Fruit fly (Drosophila melanogaster): Measurements from ENCODE around the gene Sid.

Sid gene

DNA sequence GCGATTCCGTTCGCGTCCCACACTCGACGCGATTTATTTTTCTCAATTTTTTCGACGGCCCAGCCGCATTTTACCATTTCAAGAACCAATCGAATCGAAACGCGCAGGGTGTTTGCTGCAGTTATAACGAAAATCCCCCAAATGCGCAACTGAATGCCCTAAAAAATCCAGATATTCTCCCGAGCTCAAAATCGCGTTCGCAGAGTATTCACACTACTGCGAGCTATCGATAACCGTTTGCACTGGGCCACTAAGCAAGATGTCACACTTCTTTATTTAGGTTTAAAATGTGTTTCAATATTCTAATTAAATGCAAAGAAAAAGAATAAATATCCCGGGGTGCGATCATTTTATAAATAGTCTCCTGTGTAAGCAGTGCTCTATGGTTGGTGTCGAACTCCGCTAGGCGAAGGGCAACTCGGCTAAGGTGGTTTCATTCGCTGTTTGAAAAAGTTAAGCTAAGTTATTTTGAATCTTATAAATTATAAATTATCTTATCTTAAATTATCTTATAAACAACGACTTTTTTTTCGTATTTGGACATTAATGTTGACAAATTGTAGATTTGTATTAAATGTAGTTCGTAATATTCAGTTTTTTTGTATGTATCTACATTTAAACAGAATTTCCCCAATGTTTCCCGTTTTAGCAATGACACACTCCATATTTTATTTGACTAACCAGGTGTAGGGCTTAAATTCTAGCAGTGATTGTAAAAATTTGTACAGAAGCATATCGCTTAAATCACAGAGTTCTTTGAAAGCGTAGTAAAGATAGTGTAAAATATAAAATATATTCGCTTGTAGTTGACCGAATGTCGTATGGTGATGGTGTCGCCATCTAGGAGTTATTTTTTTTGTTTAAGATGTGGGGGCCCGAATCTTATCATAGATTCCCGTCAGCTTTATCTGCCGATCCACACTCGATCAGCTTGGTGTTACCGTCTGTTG is 35.2 kb upstream of the Sid start, which contains the start of gene CG10011:
Gene CG10011 (minus strand): TSS at position 119 of the 950 bp plus-strand sequence.
- TF ChIP-seq Dll (optimal IDR thresholded peaks at IDR 0.05), result no peak
- TF ChIP-seq psq (optimal IDR thresholded peaks at IDR 0.05), result no peak
- no peak for TF ChIP-seq pan (optimal IDR thresholded peaks at IDR 0.05)
- TF ChIP-seq usp (GFP tag; optimal IDR thresholded peaks at IDR 0.05), result no peak
- peak; percentile 10 for TF ChIP-seq CG8478 (optimal IDR thresholded peaks at IDR 0.05)
- no peak for TF ChIP-seq EcR (GFP tag; optimal IDR thresholded peaks at IDR 0.05)

DNA sequence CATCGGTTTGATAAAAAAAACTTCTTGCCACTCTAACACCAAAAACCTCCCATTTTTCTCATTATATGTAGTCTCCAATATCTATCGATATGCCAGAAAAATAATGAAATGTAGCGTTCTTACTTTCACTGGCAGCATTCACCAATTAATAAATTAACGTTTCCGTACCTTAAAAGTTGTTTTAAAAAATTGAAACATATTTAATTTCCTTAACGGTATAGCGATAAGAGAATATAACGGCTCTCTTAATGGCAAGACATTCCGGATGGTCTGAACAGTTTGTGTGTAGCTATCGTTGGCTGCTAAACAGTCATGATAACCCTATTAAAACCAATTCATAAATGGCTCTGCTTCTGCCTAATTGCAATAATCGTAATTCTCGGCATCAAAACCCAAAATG is 34.4 kb upstream of the Sid start, which contains the start of gene CG9988:
Gene CG9988 (plus strand): TSS at position 301 of the 400 bp plus-strand sequence.
- TF ChIP-seq Dll (optimal IDR thresholded peaks at IDR 0.05) (no peak), pan (optimal IDR thresholded peaks at IDR 0.05) (no peak), usp (GFP tag; optimal IDR thresholded peaks at IDR 0.05) (no peak), CG8478 (optimal IDR thresholded peaks at IDR 0.05) (no peak), psq (optimal IDR thresholded peaks at IDR 0.05) (no peak), EcR (GFP tag; optimal IDR thresholded peaks at IDR 0.05) (no peak)

DNA sequence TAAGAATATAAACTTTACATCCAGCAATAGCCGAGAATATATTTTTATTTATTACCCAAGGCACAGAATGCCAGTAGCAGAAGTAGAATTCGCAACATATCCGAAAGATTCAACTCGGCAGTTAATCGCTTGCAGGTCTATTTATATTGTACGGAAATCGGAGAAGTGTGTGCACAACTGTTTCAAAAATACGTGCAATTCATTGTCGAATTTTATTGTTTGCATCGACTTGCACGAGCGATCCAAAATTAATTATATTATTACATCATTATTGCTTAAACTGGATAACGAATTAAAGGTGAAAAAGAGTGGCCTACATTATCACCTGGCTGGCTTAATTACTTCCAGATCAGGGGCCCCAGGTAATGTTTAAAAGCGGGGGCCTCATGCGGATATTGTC is 27.7 kb upstream of the Sid start, which contains the start of gene CG14062:
Gene CG14062 (minus strand): TSS at position 101 of the 400 bp plus-strand sequence.
- no peak for TF ChIP-seq pan (optimal IDR thresholded peaks at IDR 0.05)
- no peak for TF ChIP-seq psq (optimal IDR thresholded peaks at IDR 0.05)
- TF ChIP-seq Dll (optimal IDR thresholded peaks at IDR 0.05), result no peak
- TF ChIP-seq usp (GFP tag; optimal IDR thresholded peaks at IDR 0.05), result no peak
- no peak for TF ChIP-seq EcR (GFP tag; optimal IDR thresholded peaks at IDR 0.05)
- TF ChIP-seq CG8478 (optimal IDR thresholded peaks at IDR 0.05), result no peak

DNA sequence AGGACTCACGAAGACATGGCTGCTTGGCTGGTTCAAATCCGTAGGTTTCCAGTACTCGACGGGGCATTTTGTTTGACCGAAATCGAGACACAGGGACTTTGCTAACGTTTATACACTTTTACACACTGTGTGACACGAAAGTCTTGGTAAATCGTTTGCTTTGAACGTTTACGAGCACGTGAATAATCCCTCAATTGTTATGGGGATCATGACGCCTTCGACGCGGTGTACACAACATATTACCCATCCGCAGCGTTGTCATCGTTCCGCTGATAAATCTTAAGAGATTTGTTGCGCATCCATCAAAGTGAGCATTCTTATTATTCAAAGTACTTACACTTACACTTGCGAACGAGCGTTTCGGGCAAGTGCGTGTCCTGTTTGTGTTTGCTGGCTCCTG is 20.1 kb upstream of the Sid start, which contains the start of gene CG31050:
Gene CG31050 (minus strand): TSS at position 101 of the 400 bp plus-strand sequence.
- no peak for TF ChIP-seq CG8478 (optimal IDR thresholded peaks at IDR 0.05)
- no peak for TF ChIP-seq usp (GFP tag; optimal IDR thresholded peaks at IDR 0.05)

DNA sequence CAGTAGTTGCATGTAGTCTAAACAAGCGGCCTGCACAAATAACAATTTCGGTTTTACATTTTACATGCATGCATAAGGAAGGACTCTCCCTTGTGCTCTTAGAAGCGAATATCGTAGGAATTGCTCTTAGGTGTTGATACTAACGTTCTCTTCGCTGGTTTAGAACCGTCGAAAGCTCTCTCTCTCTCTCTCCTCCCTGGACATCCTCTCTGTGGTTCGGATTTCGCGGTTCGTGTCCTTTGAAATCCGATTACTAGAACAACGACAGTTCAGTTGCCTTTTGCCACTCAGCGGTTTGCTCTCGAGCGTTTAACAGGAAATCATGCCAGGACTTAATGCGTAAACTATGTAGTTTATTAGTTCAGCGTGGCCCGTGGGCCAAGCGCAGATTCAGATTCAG is 15.9 kb upstream of the Sid start:
- no peak for TF ChIP-seq pan (optimal IDR thresholded peaks at IDR 0.05)

DNA sequence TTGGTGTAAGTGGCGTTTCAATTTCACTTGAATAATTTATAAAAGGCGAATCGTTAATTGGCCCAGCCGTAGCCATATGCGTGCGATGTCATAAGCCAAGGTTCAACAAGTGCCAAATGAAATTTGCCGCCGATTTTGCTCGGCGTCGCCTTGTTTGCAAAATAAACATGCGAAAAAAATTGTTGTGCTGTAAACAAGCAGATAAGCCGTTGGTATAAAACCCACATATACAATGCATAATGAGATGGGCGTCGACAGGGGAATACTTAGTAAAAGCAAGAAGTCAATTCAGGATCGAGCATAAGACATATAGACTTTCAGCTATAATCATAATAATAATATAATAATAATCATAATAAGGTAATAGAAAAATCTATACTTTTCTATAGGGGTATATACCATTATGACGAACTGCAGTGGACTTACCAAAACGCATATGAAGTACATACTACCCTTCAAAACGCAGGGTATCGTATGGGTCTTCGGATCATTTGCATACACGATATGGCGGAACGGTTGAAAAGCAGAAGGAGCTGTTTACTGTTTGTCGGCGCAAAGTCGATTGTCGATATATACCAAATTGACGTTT is 14.3 kb upstream of the Sid start:
- TF ChIP-seq pan (optimal IDR thresholded peaks at IDR 0.05) (peak; percentile 59), CG8478 (optimal IDR thresholded peaks at IDR 0.05) (no peak)

DNA sequence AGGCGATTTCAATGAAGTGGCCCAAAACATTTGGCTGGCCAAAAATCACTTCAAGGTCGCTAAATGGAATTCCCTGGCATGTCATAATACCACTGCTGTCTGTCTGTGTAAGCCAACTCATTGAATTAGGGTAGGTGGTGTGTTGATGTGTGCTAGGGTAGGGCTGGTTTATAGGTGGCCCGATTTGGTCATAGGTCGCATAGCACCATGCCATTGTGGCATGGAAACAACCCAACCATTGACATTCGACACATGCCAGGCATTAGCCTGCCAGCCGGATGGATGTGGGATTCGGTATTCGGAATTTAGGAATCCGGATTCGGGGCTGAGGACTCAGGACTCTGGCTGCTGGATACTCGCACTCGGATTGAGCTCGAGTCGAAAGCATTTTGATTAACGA is 7.5 kb upstream of the Sid start:
- TF ChIP-seq psq (optimal IDR thresholded peaks at IDR 0.05), result no peak
- TF ChIP-seq CG8478 (optimal IDR thresholded peaks at IDR 0.05), result no peak
- no peak for TF ChIP-seq Dll (optimal IDR thresholded peaks at IDR 0.05)
- no peak for TF ChIP-seq pan (optimal IDR thresholded peaks at IDR 0.05)
- no peak for TF ChIP-seq EcR (GFP tag; optimal IDR thresholded peaks at IDR 0.05)
- no peak for TF ChIP-seq usp (GFP tag; optimal IDR thresholded peaks at IDR 0.05)

DNA sequence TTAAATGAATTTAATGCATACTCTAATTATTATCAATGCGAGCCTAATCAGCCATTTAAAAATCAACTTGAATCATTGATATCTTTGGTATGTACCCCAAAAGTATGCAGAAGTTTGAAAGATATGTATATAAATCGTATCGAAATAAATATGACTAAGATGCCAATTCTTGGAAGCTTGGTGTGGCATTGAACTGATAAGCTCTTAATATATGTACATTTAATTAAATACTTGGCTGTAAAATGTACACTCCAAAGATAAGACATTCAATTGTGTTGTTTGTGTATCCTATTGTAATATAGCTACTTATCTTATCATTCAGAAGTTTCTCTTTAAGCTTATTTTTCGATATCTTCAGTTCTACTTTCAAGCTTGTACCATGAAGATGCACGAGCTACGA is 1.6 kb upstream of the Sid start, which contains the start of gene CG33346:
Gene CG33346 (plus strand): TSS at position 380 of the 400 bp plus-strand sequence.
- TF ChIP-seq pan (optimal IDR thresholded peaks at IDR 0.05) (no peak), Dll (optimal IDR thresholded peaks at IDR 0.05) (no peak), usp (GFP tag; optimal IDR thresholded peaks at IDR 0.05) (no peak), psq (optimal IDR thresholded peaks at IDR 0.05) (no peak), EcR (GFP tag; optimal IDR thresholded peaks at IDR 0.05) (no peak), CG8478 (optimal IDR thresholded peaks at IDR 0.05) (no peak)

DNA sequence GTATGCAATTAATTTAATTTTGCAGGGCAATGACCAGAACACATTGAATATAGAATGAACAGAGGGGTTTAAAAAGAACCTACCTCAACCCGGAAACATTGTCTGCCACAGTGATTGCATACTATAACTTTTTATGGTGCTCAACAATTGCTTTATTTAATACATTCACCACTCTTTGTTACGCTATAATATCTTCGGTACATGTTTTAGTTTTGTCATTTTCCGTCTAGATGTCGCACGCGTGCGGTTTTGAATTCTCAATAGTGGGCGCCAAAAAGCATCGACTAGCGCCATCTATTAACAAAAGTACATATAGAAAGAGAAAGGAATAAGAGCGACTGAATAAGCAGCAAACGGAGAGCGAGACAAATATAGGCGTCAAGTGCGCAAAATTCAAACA is 1.6 kb downstream of the Sid start:
- TF ChIP-seq usp (GFP tag; optimal IDR thresholded peaks at IDR 0.05), result no peak
- TF ChIP-seq CG8478 (optimal IDR thresholded peaks at IDR 0.05), result no peak
- TF ChIP-seq Dll (optimal IDR thresholded peaks at IDR 0.05), result no peak
- TF ChIP-seq pan (optimal IDR thresholded peaks at IDR 0.05), result no peak
- no peak for TF ChIP-seq psq (optimal IDR thresholded peaks at IDR 0.05)
- no peak for TF ChIP-seq EcR (GFP tag; optimal IDR thresholded peaks at IDR 0.05)

DNA sequence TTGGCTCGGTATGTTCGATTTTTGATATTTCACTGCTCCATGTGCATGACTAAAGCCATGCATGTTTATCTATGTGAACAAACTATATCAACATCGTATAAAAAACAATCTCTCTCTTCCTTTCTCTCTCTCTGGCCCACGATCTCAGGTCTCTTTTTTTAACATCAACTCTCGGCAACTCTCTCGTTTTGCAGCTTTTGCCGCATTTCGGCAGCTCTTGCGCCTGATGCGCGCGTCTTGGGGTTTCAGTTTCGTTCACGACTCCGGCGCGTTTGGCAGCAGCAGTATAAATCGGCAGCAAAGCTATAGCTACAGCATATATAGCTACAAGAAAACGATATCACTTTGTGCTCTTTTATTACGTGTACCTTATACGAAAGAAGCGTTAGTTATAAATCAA is 4.3 kb downstream of the Sid start, which contains the start of gene snu:
Gene snu (plus strand): TSS at position 254 of the 400 bp plus-strand sequence.
- TF ChIP-seq pan (optimal IDR thresholded peaks at IDR 0.05), result no peak
- no peak for TF ChIP-seq EcR (GFP tag; optimal IDR thresholded peaks at IDR 0.05)
- no peak for TF ChIP-seq CG8478 (optimal IDR thresholded peaks at IDR 0.05)
- no peak for TF ChIP-seq usp (GFP tag; optimal IDR thresholded peaks at IDR 0.05)
- no peak for TF ChIP-seq psq (optimal IDR thresholded peaks at IDR 0.05)
- no peak for TF ChIP-seq Dll (optimal IDR thresholded peaks at IDR 0.05)

DNA sequence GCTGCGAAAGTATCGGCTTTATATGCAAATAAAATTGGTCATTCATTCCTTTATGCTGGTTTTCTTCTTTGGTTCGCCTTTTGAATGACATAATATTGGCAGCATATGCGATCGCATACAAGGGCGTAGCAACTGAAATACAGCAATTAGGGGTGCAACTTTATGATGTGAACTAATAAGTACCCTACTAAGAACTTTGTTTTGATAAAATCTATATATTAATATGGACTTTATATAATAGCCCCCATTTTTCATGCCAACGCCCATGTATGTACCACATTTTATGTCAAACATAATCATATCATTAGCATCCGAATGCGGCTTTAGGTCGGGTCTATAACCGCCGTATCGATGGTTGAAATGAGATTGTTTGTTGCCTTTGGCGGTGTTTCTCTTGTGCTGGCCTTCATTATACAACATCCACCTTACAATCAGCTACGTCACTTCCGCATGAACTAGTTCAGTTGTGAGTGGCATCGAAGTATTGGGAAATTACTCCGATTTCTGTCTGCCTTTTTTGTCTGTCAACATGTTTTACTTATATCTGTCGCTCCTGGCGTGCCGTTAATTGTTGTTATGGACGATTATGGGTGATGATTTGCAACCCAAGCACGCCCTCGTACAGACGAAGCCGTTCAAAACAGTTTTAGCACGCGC is 6.5 kb downstream of the Sid start:
- TF ChIP-seq usp (GFP tag; optimal IDR thresholded peaks at IDR 0.05) (no peak), psq (optimal IDR thresholded peaks at IDR 0.05) (no peak), Dll (optimal IDR thresholded peaks at IDR 0.05) (no peak), pan (optimal IDR thresholded peaks at IDR 0.05) (no peak), CG8478 (optimal IDR thresholded peaks at IDR 0.05) (no peak), EcR (GFP tag; optimal IDR thresholded peaks at IDR 0.05) (no peak)

Measured in whole organism.